Fruit fly (Drosophila melanogaster): ENCODE data around the gene CG12817.

CG12817 gene

DNA sequence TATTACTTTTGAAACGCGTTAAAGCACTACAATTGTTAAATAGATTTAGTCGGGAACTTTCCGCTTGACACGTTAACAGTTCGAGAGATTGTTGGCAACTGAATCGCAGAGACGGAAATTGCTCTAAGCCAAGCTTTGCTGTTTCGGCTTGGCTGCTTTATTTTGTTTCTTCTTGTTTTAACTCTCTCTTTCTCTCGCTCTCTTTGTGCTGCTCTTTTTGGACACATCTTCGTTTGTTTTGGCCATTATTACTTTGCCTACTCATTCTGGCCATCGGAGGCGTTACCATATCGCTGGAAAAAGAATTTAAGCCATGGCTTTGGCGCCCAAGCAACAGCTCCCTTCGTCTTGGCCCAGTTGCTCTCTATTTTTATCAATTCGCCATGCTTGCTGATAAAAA is 35.0 kb downstream of the CG12817 start, which contains the start of gene CG12814 (continued):
- peak; percentile 0 for TF ChIP-seq CG12659 (GFP tag; optimal IDR thresholded peaks at IDR 0.05)
- peak; percentile 36 for TF ChIP-seq Med (GFP tag)
- no peak for TF ChIP-seq CG1233 (GFP tag; optimal IDR thresholded peaks at IDR 0.05)
- TF ChIP-seq kni (GFP tag; optimal IDR thresholded peaks at IDR 0.05): peak; percentile 41
- no peak for TF ChIP-seq Sox102F (GFP tag; optimal IDR thresholded peaks at IDR 0.05)
- TF ChIP-seq pzg (GFP tag; optimal IDR thresholded peaks at IDR 0.05): peak; percentile 21
- TF ChIP-seq psq (GFP tag; optimal IDR thresholded peaks at IDR 0.05): peak; percentile 98
- TF ChIP-seq CG34376 (GFP tag; optimal IDR thresholded peaks at IDR 0.05): peak; percentile 4
- peak; percentile 20 for TF ChIP-seq sqz (GFP tag; optimal IDR thresholded peaks at IDR 0.05)
- no peak for TF ChIP-seq en (GFP tag; optimal IDR thresholded peaks at IDR 0.05)
- peak; percentile 24; the same call in 1 of the 2 replicates for TF ChIP-seq Scr (GFP tag; IDR thresholded peaks at IDR 0.05; ENCODE audit: partially characterized antibody)
- TF ChIP-seq CG5245 (GFP tag; optimal IDR thresholded peaks at IDR 0.05): no peak
- peak; percentile 15 for TF ChIP-seq CG12299 (tag; optimal IDR thresholded peaks at IDR 0.05)
- no peak for TF ChIP-seq zfh2 (GFP tag; optimal IDR thresholded peaks at IDR 0.05)
- TF ChIP-seq dmrt99B (tag; optimal IDR thresholded peaks at IDR 0.05): peak; percentile 7
- TF ChIP-seq Bgb (GFP tag; IDR thresholded peaks at IDR 0.05; ENCODE audit: partially characterized antibody): peak; percentile 18; the same call in 1 of the 2 replicates
- peak; percentile 88 for TF ChIP-seq nom (GFP tag; optimal IDR thresholded peaks at IDR 0.05)

DNA sequence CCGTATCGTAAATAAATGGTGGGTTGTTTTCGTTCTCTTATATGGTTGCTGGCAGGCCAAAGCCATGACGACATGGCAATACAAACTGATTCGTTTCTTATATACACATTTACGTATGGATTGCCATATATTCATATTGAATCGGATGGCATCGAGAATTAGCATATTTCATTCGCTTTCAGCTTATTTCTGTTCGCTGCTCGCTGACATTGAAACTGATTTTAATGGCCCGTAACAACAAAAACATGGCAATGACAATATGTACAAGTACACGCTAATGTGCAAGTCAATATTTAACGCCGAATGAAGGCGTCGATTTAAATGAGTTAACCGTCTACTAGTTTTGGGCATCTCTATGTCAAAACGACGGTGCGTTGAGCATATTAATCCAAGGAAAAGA is 38.5 kb downstream of the CG12817 start:
- TF ChIP-seq CG32532 (GFP tag; IDR thresholded peaks at IDR 0.05) (no peak), Nf-YC (tag; optimal IDR thresholded peaks at IDR 0.05) (no peak), CG11085 (GFP tag; IDR thresholded peaks at IDR 0.05) (no peak), CG6175 (GFP tag; IDR thresholded peaks at IDR 0.05) (no peak), mld (GFP tag; IDR thresholded peaks at IDR 0.05; ENCODE audit: partially characterized antibody) (no peak), CG9932 (GFP tag; IDR thresholded peaks at IDR 0.05) (peak; percentile 38), PHDP (tag; optimal IDR thresholded peaks at IDR 0.05) (peak; percentile 17), vnd (GFP tag; IDR thresholded peaks at IDR 0.05; ENCODE audit: partially characterized antibody) (no peak), CG2678 (tag; optimal IDR thresholded peaks at IDR 0.05) (peak; percentile 59), CG16863 (GFP tag; optimal IDR thresholded peaks at IDR 0.05) (no peak), Med (GFP tag) (peak; percentile 84), ato (GFP tag; IDR thresholded peaks at IDR 0.05; ENCODE audit: partially characterized antibody) (no peak), so (GFP tag; IDR thresholded peaks at IDR 0.05) (0 out of 3 replicates have a peak, but pooled peaks have one; percentile 61), lov (optimal IDR thresholded peaks at IDR 0.05) (no peak), lov (GFP tag; IDR thresholded peaks at IDR 0.05) (no peak), HHEX (GFP tag; optimal IDR thresholded peaks at IDR 0.05) (peak; percentile 21), slou (GFP tag; optimal IDR thresholded peaks at IDR 0.05) (no peak), HLH3B (GFP tag; IDR thresholded peaks at IDR 0.05) (peak; percentile 24; the same call in 1 of the 2 replicates), CG2120 (GFP tag; optimal IDR thresholded peaks at IDR 0.05) (peak; percentile 0), ftz-f1 (GFP tag; optimal IDR thresholded peaks at IDR 0.05) (peak; percentile 5), nom (GFP tag; optimal IDR thresholded peaks at IDR 0.05) (no peak), CG6854 (GFP tag; optimal IDR thresholded peaks at IDR 0.05) (peak; percentile 2), CG13894 (tag; optimal IDR thresholded peaks at IDR 0.05) (peak; percentile 28), CG34224 (GFP tag; IDR thresholded peaks at IDR 0.05; ENCODE audit: partially characterized antibody) (no peak), CG13424 (tag; optimal IDR thresholded peaks at IDR 0.05) (peak; percentile 39), NC2β (GFP tag; optimal IDR thresholded peaks at IDR 0.05) (no peak), CG31388 (GFP tag; optimal IDR thresholded peaks at IDR 0.05) (no peak), kni (GFP tag; optimal IDR thresholded peaks at IDR 0.05) (peak; percentile 6), E2f2 (GFP tag; IDR thresholded peaks at IDR 0.05) (no peak), CG13624 (GFP tag; optimal IDR thresholded peaks at IDR 0.05) (peak; percentile 11), CG12071 (GFP tag; optimal IDR thresholded peaks at IDR 0.05) (peak; percentile 58), odd (GFP tag; optimal IDR thresholded peaks at IDR 0.05) (peak; percentile 36), Dek (tag; optimal IDR thresholded peaks at IDR 0.05) (no peak), CG7987 (GFP tag; optimal IDR thresholded peaks at IDR 0.05) (peak; percentile 50), CG18599 (GFP tag; optimal IDR thresholded peaks at IDR 0.05) (peak; percentile 16)
